Worm (Caenorhabditis elegans): ENCODE data around the gene Y17G7B.8.

Gene Y17G7B.8

DNA sequence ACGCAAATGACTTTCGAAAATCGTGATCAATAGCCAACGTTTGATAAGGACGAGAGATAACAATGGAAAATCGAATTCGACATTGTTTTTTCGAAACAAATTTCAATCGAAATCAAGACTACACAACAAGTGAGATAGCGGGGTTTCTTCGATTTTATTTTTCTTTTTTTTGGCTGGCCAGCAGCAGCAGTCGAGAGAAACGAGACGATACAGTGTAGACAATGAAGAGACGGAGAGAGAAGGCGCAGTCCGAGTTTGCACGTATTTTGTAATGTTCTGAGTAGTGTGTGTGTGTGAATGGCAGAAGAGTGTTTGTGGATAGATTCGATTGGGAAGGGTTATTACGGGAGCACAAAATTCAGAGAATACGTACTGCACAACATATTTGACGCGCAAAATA is 12.6 kb upstream of the Y17G7B.8 start (continued):
- TF ChIP-seq fkh-8 (tag; optimal IDR thresholded peaks at IDR 0.05), result peak; percentile 50
- TF ChIP-seq mef-2 (tag; optimal IDR thresholded peaks at IDR 0.05), result no peak

- TF ChIP-seq nhr-85 (tag) (peak; percentile 62), isw-1 (GFP tag; IDR thresholded peaks at IDR 0.05) (no peak)
Observed at ce11 chrII:12039039-12039438, 11.5 kb upstream of the Y17G7B.8 start, which contains the start of gene tpi-1. Gene tpi-1 (minus strand): TSS chrII:12039139.

ce11 chrII:12036516-12036915 is 9.0 kb upstream of the Y17G7B.8 start, which contains the start of gene cyn-16:
Gene cyn-16 (minus strand): TSS chrII:12036742.
- TF ChIP-seq C16A3.4 (tag; optimal IDR thresholded peaks at IDR 0.05), result no peak
- no peak for TF ChIP-seq grh-1 (GFP tag; IDR thresholded peaks at IDR 0.05)
- no peak for TF ChIP-seq F16B12.6 (tag; optimal IDR thresholded peaks at IDR 0.05)
- no peak for TF ChIP-seq fkh-8 (tag; optimal IDR thresholded peaks at IDR 0.05)
- no peak for TF ChIP-seq efl-1 (optimal IDR thresholded peaks at IDR 0.05)
- TF ChIP-seq efl-1 (GFP tag; optimal IDR thresholded peaks at IDR 0.05 in 1 of 2), result peak in 1 of 2 experiments; percentile 49

- TF ChIP-seq sox-4 (tag; optimal IDR thresholded peaks at IDR 0.05), result no peak
- TF ChIP-seq mep-1 (tag; optimal IDR thresholded peaks at IDR 0.05), result no peak
- no peak for TF ChIP-seq hpl-2 (GFP tag; optimal IDR thresholded peaks at IDR 0.05)
Observed at ce11 chrII:12036075-12036474, 8.5 kb upstream of the Y17G7B.8 start.

ce11 chrII:12028707-12029106 is 1.2 kb upstream of the Y17G7B.8 start:
- TF ChIP-seq alr-1 (tag; optimal IDR thresholded peaks at IDR 0.05; ENCODE audit: borderline replicate concordance), result no peak
- TF ChIP-seq sup-37 (GFP tag; optimal IDR thresholded peaks at IDR 0.05), result no peak
- no peak for TF ChIP-seq swsn-7 (tag; optimal IDR thresholded peaks at IDR 0.05)
- TF ChIP-seq zag-1 (tag; optimal IDR thresholded peaks at IDR 0.05), result no peak
- TF ChIP-seq Y116A8C.19 (tag; optimal IDR thresholded peaks at IDR 0.05; ENCODE audit: borderline replicate concordance), result no peak
- no peak for TF ChIP-seq C34B4.2 (tag; optimal IDR thresholded peaks at IDR 0.05)

ce11 chrII:12023315-12023878 is 4.2 kb downstream of the Y17G7B.8 start, which contains the start of gene Y17G7B.12:
Gene Y17G7B.12 (plus strand): TSS chrII:12023861.
- TF ChIP-seq F16B12.6 (tag; optimal IDR thresholded peaks at IDR 0.05) (peak; percentile 79), skn-1 (tag; optimal IDR thresholded peaks at IDR 0.05) (peak; percentile 48), snu-23 (GFP tag; optimal IDR thresholded peaks at IDR 0.05) (peak; percentile 5), lin-35 (GFP tag; optimal IDR thresholded peaks at IDR 0.05) (peak in 1 of 2 experiments; percentile 23), tbx-2 (tag; optimal IDR thresholded peaks at IDR 0.05) (no peak), xbp-1 (tag; optimal IDR thresholded peaks at IDR 0.05) (no peak), mep-1 (tag; optimal IDR thresholded peaks at IDR 0.05) (peak; percentile 22), nhr-47 (tag; optimal IDR thresholded peaks at IDR 0.05) (no peak), nhr-71 (tag; optimal IDR thresholded peaks at IDR 0.05) (no peak), egl-13 (tag; optimal IDR thresholded peaks at IDR 0.05) (no peak), unc-130 (tag; optimal IDR thresholded peaks at IDR 0.05) (no peak), nhr-11 (tag; optimal IDR thresholded peaks at IDR 0.05) (no peak), lsy-2 (tag; optimal IDR thresholded peaks at IDR 0.05) (peak; percentile 56 to 90), unc-86 (tag; optimal IDR thresholded peaks at IDR 0.05) (no peak), efl-1 (optimal IDR thresholded peaks at IDR 0.05) (peak; percentile 4 to 21), efl-1 (GFP tag; optimal IDR thresholded peaks at IDR 0.05 in 1 of 2) (peak; percentile 18 to 92), nhr-90 (tag; optimal IDR thresholded peaks at IDR 0.05; ENCODE audit: poor library complexity) (no peak), lin-39 (tag; optimal IDR thresholded peaks at IDR 0.05) (no peak), fkh-8 (tag; optimal IDR thresholded peaks at IDR 0.05) (no peak), tlp-1 (tag; optimal IDR thresholded peaks at IDR 0.05) (no peak), mdl-1 (tag; optimal IDR thresholded peaks at IDR 0.05) (no peak), irx-1 (tag; optimal IDR thresholded peaks at IDR 0.05) (no peak), efl-3 (GFP tag; optimal IDR thresholded peaks at IDR 0.05) (no peak), unc-98 (GFP tag; IDR thresholded peaks at IDR 0.05) (no peak), dsc-1 (tag; optimal IDR thresholded peaks at IDR 0.05) (no peak), nhr-28 (tag; optimal IDR thresholded peaks at IDR 0.05) (no peak), pag-3 (tag; optimal IDR thresholded peaks at IDR 0.05; ENCODE audit: borderline replicate concordance, insufficient read depth) (no peak), mab-9 (GFP tag; IDR thresholded peaks at IDR 0.05) (no peak), lin-15B (tag; optimal IDR thresholded peaks at IDR 0.05) (no peak), lir-3 (tag; optimal IDR thresholded peaks at IDR 0.05; ENCODE audit: poor library complexity) (no peak)

Measured in whole organism, L1 larva.